Fruit fly (Drosophila melanogaster) whole organism, embryonic: ENCODE measurements around the gene Drp1.
A peak's percentile ranks its signal among the peaks of the same experiment; 100 is the strongest.

Source experiments
- Adf1 ChIP-seq: fragments of 200-800 bp; sonication (Bioruptor generic); IDR thresholded peaks from 2 replicates; pipeline ENCODE4 v1.3.6; 2022; ENCODE audit warnings: missing biosample characterization, missing genetic modification characterization
- Bgb ChIP-seq: fragments of 200-800 bp; sonication (Bioruptor generic); IDR thresholded peaks from 2 replicates; pipeline ENCODE4 v1.3.6; 2022; ENCODE audit warnings: missing biosample characterization, missing genetic modification characterization; ENCODE audit not compliant: partially characterized antibody
- CG10267 ChIP-seq: fragments of 200-800 bp; sonication (Bioruptor generic); optimal IDR thresholded peaks from 2 replicates; lab custom pipeline; 2018; ENCODE audit warnings: missing biosample characterization, mild to moderate bottlenecking, missing genetic modification characterization, moderate library complexity
- CG10431 ChIP-seq: fragments of 200-800 bp; sonication (Bioruptor generic); optimal IDR thresholded peaks from 3 replicates; lab custom pipeline; 2018; ENCODE audit warnings: missing biosample characterization, mild to moderate bottlenecking, missing genetic modification characterization
- CG11723 ChIP-seq: fragments of 200-800 bp; sonication (Bioruptor generic); optimal IDR thresholded peaks from 2 replicates; lab custom pipeline; 2017; ENCODE audit warnings: missing biosample characterization, mild to moderate bottlenecking, missing genetic modification characterization
- CG14860 ChIP-seq: fragments of 200-800 bp; sonication (Bioruptor generic); IDR thresholded peaks from 3 replicates; pipeline ENCODE4 v1.3.6; 2022; ENCODE audit warnings: missing biosample characterization, missing genetic modification characterization; ENCODE audit not compliant: partially characterized antibody
- CG15696 ChIP-seq: fragments of 200-800 bp; sonication (Bioruptor generic); optimal IDR thresholded peaks from 2 replicates; lab custom pipeline; 2019; ENCODE audit warnings: missing biosample characterization, mild to moderate bottlenecking, missing genetic modification characterization, moderate library complexity
- CG1603 ChIP-seq: fragments of 200-800 bp; sonication (Bioruptor generic); optimal IDR thresholded peaks from 2 replicates; lab custom pipeline; 2019; ENCODE audit warnings: missing biosample characterization, mild to moderate bottlenecking, missing genetic modification characterization, moderate library complexity
- CG17361 ChIP-seq: fragments of 200-800 bp; sonication (Bioruptor generic); IDR thresholded peaks from 3 replicates; pipeline ENCODE4 v1.3.6; 2022; ENCODE audit warnings: missing biosample characterization, missing genetic modification characterization
- CG17912 ChIP-seq: fragments of 200-800 bp; sonication (Bioruptor generic); optimal IDR thresholded peaks from 2 replicates; lab custom pipeline; 2018; ENCODE audit warnings: missing biosample characterization, mild to moderate bottlenecking, missing genetic modification characterization
- CG18262 ChIP-seq: fragments of 200-800 bp; optimal IDR thresholded peaks from 3 replicates; lab custom pipeline; 2019; ENCODE audit warnings: missing biosample characterization, mild to moderate bottlenecking, missing genetic modification characterization, moderate library complexity
- CG2120 ChIP-seq: fragments of 200-800 bp; sonication (Bioruptor generic); optimal IDR thresholded peaks from 3 replicates; lab custom pipeline; 2016; ENCODE audit warnings: missing biosample characterization, missing genetic modification characterization
- CG2712 ChIP-seq: fragments of 200-800 bp; optimal IDR thresholded peaks from 3 replicates; lab custom pipeline; 2019; ENCODE audit warnings: missing biosample characterization, mild to moderate bottlenecking, missing genetic modification characterization, moderate library complexity
- CG3847 ChIP-seq: fragments of 200-800 bp; sonication (Bioruptor generic); IDR thresholded peaks from 2 replicates; pipeline ENCODE4 v1.3.6; 2022; ENCODE audit warnings: missing biosample characterization, missing genetic modification characterization
- CG7987 ChIP-seq: fragments of 200-800 bp; sonication (Bioruptor generic); optimal IDR thresholded peaks from 2 replicates; lab custom pipeline; 2018; ENCODE audit warnings: missing biosample characterization, mild to moderate bottlenecking, missing genetic modification characterization, moderate library complexity
- CG8478 ChIP-seq: fragments of >200 bp; optimal IDR thresholded peaks from 2 replicates; lab custom pipeline; 2018
- CHES-1-like ChIP-seq: fragments of 200-800 bp; sonication (Bioruptor generic); optimal IDR thresholded peaks from 2 replicates; lab custom pipeline; 2016; ENCODE audit warnings: missing biosample characterization, missing genetic modification characterization
- D ChIP-seq, 2 experiments: fragments of 200-800 bp in 1 of 2; fragments of >200 bp in 1 of 2; sonication (Bioruptor generic) in 1 of 2; optimal IDR thresholded peaks; 2 replicates in 1 of 2; 3 replicates in 1 of 2; lab custom pipeline; 2017; ENCODE audit warnings: mild to moderate bottlenecking in 1 of 2, missing biosample characterization in 1 of 2, missing genetic modification characterization in 1 of 2, missing genetic modification reagents in 1 of 2
- Doc3 ChIP-seq: fragments of 200-800 bp; sonication (Bioruptor generic); IDR thresholded peaks from 3 replicates; pipeline ENCODE4 v1.3.6; 2022; ENCODE audit warnings: missing biosample characterization, missing genetic modification characterization; ENCODE audit not compliant: partially characterized antibody
- HLH3B ChIP-seq: fragments of 200-800 bp; sonication (Bioruptor generic); IDR thresholded peaks from 2 replicates; pipeline ENCODE4 v1.3.6; 2022; ENCODE audit warnings: missing biosample characterization, missing genetic modification characterization
- HLH4C ChIP-seq: fragments of 200-800 bp; sonication (Bioruptor generic); IDR thresholded peaks from 3 replicates; pipeline ENCODE4 v1.3.6; 2022; ENCODE audit warnings: missing biosample characterization, missing genetic modification characterization; ENCODE audit not compliant: partially characterized antibody
- Hand ChIP-seq: fragments of 200-800 bp; sonication (Bioruptor generic); optimal IDR thresholded peaks from 2 replicates; lab custom pipeline; 2017; ENCODE audit warnings: mild to moderate bottlenecking, missing biosample characterization, missing genetic modification reagents, missing genetic modification characterization
- Hmr ChIP-seq: fragments of 200-800 bp; sonication (Bioruptor generic); optimal IDR thresholded peaks from 3 replicates; lab custom pipeline; 2017; ENCODE audit warnings: mild to moderate bottlenecking, missing biosample characterization, missing genetic modification reagents, missing genetic modification characterization
- Neu2 ChIP-seq: fragments of 200-800 bp; sonication (Bioruptor generic); optimal IDR thresholded peaks from 3 replicates; lab custom pipeline; 2016; ENCODE audit warnings: missing biosample characterization, missing genetic modification characterization, borderline replicate concordance
- Scr ChIP-seq: fragments of 200-800 bp; sonication (Bioruptor generic); IDR thresholded peaks from 2 replicates; pipeline ENCODE4 v1.3.6; 2022; ENCODE audit warnings: missing biosample characterization, missing genetic modification characterization; ENCODE audit not compliant: partially characterized antibody
- Sry-δ ChIP-seq: fragments of 200-800 bp; sonication (Bioruptor generic); optimal IDR thresholded peaks from 2 replicates; lab custom pipeline; 2016; ENCODE audit warnings: missing biosample characterization, missing genetic modification characterization
- cg ChIP-seq: fragments of 200-800 bp; sonication (Bioruptor generic); optimal IDR thresholded peaks from 3 replicates; lab custom pipeline; 2019; ENCODE audit warnings: missing biosample characterization, mild to moderate bottlenecking, missing genetic modification characterization, moderate library complexity
- ewg ChIP-seq: fragments of 200-800 bp; sonication (Bioruptor generic); optimal IDR thresholded peaks from 3 replicates; lab custom pipeline; 2017; ENCODE audit warnings: mild to moderate bottlenecking, missing biosample characterization, missing genetic modification reagents, missing genetic modification characterization
- ham ChIP-seq: fragments of 200-800 bp; sonication (Bioruptor generic); IDR thresholded peaks from 2 replicates; pipeline ENCODE4 v1.3.6; 2022; ENCODE audit warnings: missing biosample characterization, missing genetic modification characterization
- hbn ChIP-seq: fragments of 200-800 bp; sonication (Bioruptor generic); IDR thresholded peaks from 2 replicates; pipeline ENCODE4 v1.3.6; 2022; ENCODE audit warnings: missing biosample characterization, missing genetic modification characterization; ENCODE audit not compliant: partially characterized antibody
- hkb ChIP-seq, 2 experiments: fragments of 200-800 bp in 1 of 2; fragments of >200 bp in 1 of 2; sonication (Bioruptor generic) in 1 of 2; IDR thresholded peaks in 1 of 2; optimal IDR thresholded peaks in 1 of 2; 2 replicates each; pipeline versions ENCODE4 v1.3.6 to Lab custom; 2017 to 2022; ENCODE audit warnings: missing biosample characterization in 1 of 2, missing genetic modification characterization in 1 of 2
- insv ChIP-seq, 2 experiments: fragments of 200-800 bp; sonication (Bioruptor generic); optimal IDR thresholded peaks; 3 replicates each; lab custom pipeline; 2016 to 2018; ENCODE audit warnings: missing biosample characterization in 2 of 2, missing genetic modification characterization in 2 of 2
- kah ChIP-seq: fragments of 200-800 bp; sonication (Bioruptor generic); optimal IDR thresholded peaks from 2 replicates; lab custom pipeline; 2018; ENCODE audit warnings: missing biosample characterization, mild to moderate bottlenecking, missing genetic modification characterization
- phol ChIP-seq: fragments of 200-800 bp; sonication (Bioruptor generic); optimal IDR thresholded peaks from 3 replicates; lab custom pipeline; 2018; ENCODE audit warnings: missing biosample characterization, mild to moderate bottlenecking, missing genetic modification characterization, moderate library complexity
- row ChIP-seq: fragments of 200-800 bp; sonication (Bioruptor generic); IDR thresholded peaks from 3 replicates; pipeline ENCODE4 v1.3.6; 2022; ENCODE audit warnings: missing biosample characterization, missing genetic modification characterization
- sens ChIP-seq: fragments of 200-800 bp; sonication (Bioruptor generic); peaks from one replicate; lab custom pipeline; 2016; ENCODE audit warnings: missing biosample characterization, missing genetic modification characterization
- tgo ChIP-seq: fragments of 200-800 bp; sonication (Bioruptor generic); IDR thresholded peaks from 3 replicates; pipeline ENCODE4 v1.3.6; 2022; ENCODE audit warnings: missing biosample characterization, missing genetic modification characterization
- vnd ChIP-seq: fragments of 200-800 bp; sonication (Bioruptor generic); IDR thresholded peaks from 3 replicates; pipeline ENCODE4 v1.3.6; 2022; ENCODE audit warnings: missing biosample characterization, missing genetic modification characterization; ENCODE audit not compliant: partially characterized antibody
- z ChIP-seq: fragments of 200-800 bp; sonication (Bioruptor generic); IDR thresholded peaks from 3 replicates; pipeline ENCODE4 v1.3.6; 2022; ENCODE audit warnings: missing biosample characterization, missing genetic modification characterization

Drp1 gene

dm6 chr2L:2576565-2577360 is 8.5 kb downstream of the Drp1 start, which contains the start of gene insv (continued):
- no peak for TF ChIP-seq CG17912 (GFP tag; lab: Kevin White, UChicago)
- TF ChIP-seq Sry-δ (GFP tag; lab: Kevin White, UChicago): peak; percentile 2
- TF ChIP-seq CG17361 (GFP tag; lab: Robert Waterston, UW): 0 out of 3 replicates have a peak, but pooled peaks have one; percentile 14
- TF ChIP-seq D (optimal IDR thresholded peaks at IDR 0.05; lab: Kevin White, UChicago): no peak
- peak; percentile 10 for TF ChIP-seq D (GFP tag; optimal IDR thresholded peaks at IDR 0.05; lab: Kevin White, UChicago)
- TF ChIP-seq tgo (GFP tag; lab: Robert Waterston, UW): no peak
- peak; percentile 30 for TF ChIP-seq CG2712 (tag; lab: Kevin White, UChicago)
- TF ChIP-seq Bgb (GFP tag; lab: Robert Waterston, UW): 0 out of 2 replicates have a peak, but pooled peaks have one; percentile 38
- peak; percentile 1 for TF ChIP-seq phol (tag; lab: Kevin White, UChicago)
- TF ChIP-seq insv (GFP tag; optimal IDR thresholded peaks at IDR 0.05; lab: Kevin White, UChicago): peak; percentile 25 to 99
- no peak for TF ChIP-seq Hand
- peak; percentile 39; the same call in 1 of the 3 replicates for TF ChIP-seq z (GFP tag; lab: Robert Waterston, UW)
- TF ChIP-seq CG14860 (GFP tag; lab: Robert Waterston, UW): no peak
- no peak for TF ChIP-seq CG1603 (tag; lab: Kevin White, UChicago)
- TF ChIP-seq sens (GFP tag; lab: Kevin White, UChicago): peak; percentile 36
- peak; percentile 67 for TF ChIP-seq ewg (GFP tag; lab: Kevin White, UChicago)
- TF ChIP-seq hkb (optimal IDR thresholded peaks at IDR 0.05; lab: Kevin White, UChicago): no peak
- TF ChIP-seq hkb (GFP tag; IDR thresholded peaks at IDR 0.05; lab: Robert Waterston, UW): no peak
- TF ChIP-seq Scr: peak; percentile 70
- no peak for TF ChIP-seq CG10431 (GFP tag; lab: Kevin White, UChicago)
- TF ChIP-seq vnd: peak; percentile 42; the same call in 1 of the 3 replicates
- peak; percentile 60; the same call in 2 of the 3 replicates for TF ChIP-seq HLH4C (GFP tag; lab: Robert Waterston, UW)
- peak; percentile 13 for TF ChIP-seq CG18262
- no peak for TF ChIP-seq CHES-1-like (GFP tag; lab: Kevin White, UChicago)
- no peak for TF ChIP-seq Hmr
- TF ChIP-seq ham: no peak
- peak; percentile 68 for TF ChIP-seq row
- no peak for TF ChIP-seq Neu2 (GFP tag; lab: Kevin White, UChicago)
- TF ChIP-seq CG8478: no peak
- no peak for TF ChIP-seq CG10267 (tag; lab: Kevin White, UChicago)
- TF ChIP-seq CG15696 (tag; lab: Kevin White, UChicago): peak; percentile 20
- TF ChIP-seq cg (GFP tag; lab: Kevin White, UChicago): peak; percentile 70
- TF ChIP-seq CG7987 (GFP tag; lab: Kevin White, UChicago): no peak
- TF ChIP-seq CG11723 (GFP tag; lab: Kevin White, UChicago): no peak
- TF ChIP-seq CG2120: peak; percentile 4
- TF ChIP-seq kah: peak; percentile 76
- TF ChIP-seq hbn (GFP tag; lab: Robert Waterston, UW): peak; percentile 52; the same call in 1 of the 2 replicates
- peak; percentile 68 for TF ChIP-seq Doc3 (GFP tag; lab: Robert Waterston, UW)
- no peak for TF ChIP-seq Adf1 (GFP tag; lab: Robert Waterston, UW)
- 0 out of 2 replicates have a peak, but pooled peaks have one; percentile 13 for TF ChIP-seq HLH3B (GFP tag; lab: Robert Waterston, UW)
- TF ChIP-seq CG3847 (GFP tag; lab: Robert Waterston, UW): 0 out of 2 replicates have a peak, but pooled peaks have one; percentile 7
